Fruit fly (Drosophila melanogaster): ENCODE data around the gene rho-5.

rho-5 gene

DNA sequence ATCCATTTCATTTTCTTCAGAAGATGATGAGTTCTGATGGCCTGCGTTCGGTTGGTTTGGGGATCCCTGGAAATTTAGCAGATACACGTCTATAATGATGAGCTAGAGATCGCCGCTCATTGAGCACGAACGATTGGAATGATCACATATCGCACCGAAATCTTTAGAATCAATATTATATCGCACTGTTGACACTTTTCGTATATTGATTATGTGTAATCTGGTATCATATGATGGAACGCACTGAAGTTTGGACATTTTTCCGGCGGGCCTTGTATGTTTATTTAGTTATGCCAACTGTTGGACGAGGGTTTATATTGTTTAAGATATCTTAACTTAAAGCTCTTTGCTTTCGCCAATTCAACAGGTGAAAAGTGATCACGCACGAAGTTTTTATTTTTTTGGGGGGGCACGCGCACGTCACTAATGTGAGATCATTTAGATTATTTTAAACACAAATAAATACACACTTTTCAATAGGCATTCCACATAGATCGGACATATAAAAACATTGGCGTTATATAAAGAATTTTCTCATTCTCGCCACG, 52.6 kb downstream of the rho-5 start:
- TF ChIP-seq CG8478 (optimal IDR thresholded peaks at IDR 0.05) (no peak), CTCF (optimal IDR thresholded peaks at IDR 0.05) (no peak)

DNA sequence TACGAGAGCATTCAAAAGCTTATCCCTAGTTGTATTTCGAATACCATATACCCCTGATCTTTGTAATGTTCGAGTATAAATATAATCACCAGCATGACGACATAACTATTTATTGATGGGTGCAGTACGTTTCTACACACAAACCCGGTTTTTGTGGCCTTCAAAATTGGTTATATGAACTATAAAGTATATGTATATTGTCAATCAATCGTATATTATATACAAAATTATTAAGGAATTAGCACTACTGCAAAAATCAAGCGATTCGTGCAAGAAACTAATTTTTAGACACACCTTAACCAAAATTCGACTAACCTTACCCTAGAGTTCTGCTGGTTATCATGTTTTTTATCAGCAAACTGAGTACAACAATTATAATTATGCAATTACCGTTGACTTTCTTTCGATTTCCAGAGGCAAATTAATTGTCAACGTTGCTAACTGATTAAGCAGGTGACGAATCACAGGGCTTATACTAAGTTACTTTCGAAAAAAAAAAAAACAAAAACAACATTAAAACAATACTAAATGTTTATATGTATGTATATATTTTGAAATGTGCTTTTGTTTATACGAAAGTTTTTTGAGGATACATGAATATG, 53.4 kb downstream of the rho-5 start:
- TF ChIP-seq CG8478 (optimal IDR thresholded peaks at IDR 0.05): no peak
- TF ChIP-seq CTCF (optimal IDR thresholded peaks at IDR 0.05): no peak

Measured in S2 (cell line).